Worm (Caenorhabditis elegans) whole organism, L2 larva: Measurements from ENCODE around the gene Y45F3A.8.

Experiments used
- C34F6.9 ChIP-seq: fragments of 150-350 bp; optimal IDR thresholded peaks from 2 replicates; lab custom pipeline; 2014; ENCODE audit warnings: missing biosample characterization, missing genetic modification characterization
- F13H6.1 ChIP-seq: sonication (generic microtip); optimal IDR thresholded peaks from 2 replicates; lab custom pipeline; 2016; ENCODE audit warnings: missing genetic modification characterization, missing compliant biosample characterization
- Y55F3AM.14 ChIP-seq: fragments of 200-800 bp; sonication (Bioruptor generic); optimal IDR thresholded peaks from 2 replicates; lab custom pipeline; 2018; ENCODE audit warnings: mild to moderate bottlenecking, missing genetic modification characterization, missing compliant biosample characterization
- alr-1 ChIP-seq: fragments of 150-350 bp; optimal IDR thresholded peaks from 2 replicates; lab custom pipeline; 2014; ENCODE audit warnings: missing biosample characterization, missing genetic modification characterization
- blmp-1 ChIP-seq: sonication (generic microtip); optimal IDR thresholded peaks from 2 replicates; lab custom pipeline; 2017; ENCODE audit warnings: missing genetic modification characterization, mild to moderate bottlenecking, missing compliant biosample characterization, antibody characterized with exemption, moderate library complexity; ENCODE audit not compliant: insufficient read depth
- ceh-16 ChIP-seq: fragments of 150-350 bp; optimal IDR thresholded peaks from 2 replicates; lab custom pipeline; 2014; ENCODE audit warnings: missing biosample characterization, missing genetic modification characterization
- ceh-82 ChIP-seq: fragments of 150-350 bp; optimal IDR thresholded peaks from 2 replicates; lab custom pipeline; 2014; ENCODE audit warnings: missing biosample characterization, missing genetic modification characterization
- crh-2 ChIP-seq: sonication (generic microtip); optimal IDR thresholded peaks from 2 replicates; lab custom pipeline; 2017; ENCODE audit warnings: missing biosample characterization, missing genetic modification characterization
- egl-27 ChIP-seq: sonication (generic microtip); optimal IDR thresholded peaks from 3 replicates; lab custom pipeline; 2017; ENCODE audit warnings: missing biosample characterization, missing genetic modification reagents, missing genetic modification characterization
- elt-1 ChIP-seq: fragments of 150-350 bp; optimal IDR thresholded peaks from 2 replicates; lab custom pipeline; 2014; ENCODE audit warnings: missing biosample characterization, missing genetic modification characterization
- elt-3 ChIP-seq: sonication (generic microtip); optimal IDR thresholded peaks from 2 replicates; lab custom pipeline; 2017; ENCODE audit warnings: missing biosample characterization, missing genetic modification characterization
- fos-1 ChIP-seq: fragments of 150-350 bp; optimal IDR thresholded peaks from 2 replicates; lab custom pipeline; 2014; ENCODE audit warnings: missing biosample characterization, missing genetic modification characterization
- gmeb-1 ChIP-seq: fragments of 150-350 bp; optimal IDR thresholded peaks from 2 replicates; lab custom pipeline; 2014; ENCODE audit warnings: missing biosample characterization, missing genetic modification characterization
- lin-11 ChIP-seq: fragments of 150-350 bp; sonication (generic microtip); optimal IDR thresholded peaks from 2 replicates; lab custom pipeline; 2014; ENCODE audit warnings: missing biosample characterization, missing genetic modification characterization, inconsistent platforms, mixed read lengths
- lin-39 ChIP-seq: fragments of 150-350 bp; optimal IDR thresholded peaks from 2 replicates; lab custom pipeline; 2014; ENCODE audit warnings: missing biosample characterization, missing genetic modification reagents, missing genetic modification characterization
- lsy-2 ChIP-seq, 2 experiments: fragments of 150-350 bp in 1 of 2; sonication (generic microtip) in 1 of 2; optimal IDR thresholded peaks; 2 replicates each; lab custom pipeline; 2014 to 2017; ENCODE audit warnings: missing biosample characterization in 2 of 2, missing genetic modification characterization in 2 of 2
- mab-5 ChIP-seq: fragments of 150-350 bp; optimal IDR thresholded peaks from 2 replicates; lab custom pipeline; 2014; ENCODE audit warnings: missing biosample characterization, missing genetic modification characterization
- mbf-1 ChIP-seq: sonication (generic microtip); optimal IDR thresholded peaks from 2 replicates; lab custom pipeline; 2017; ENCODE audit warnings: missing biosample characterization, missing genetic modification characterization
- mdl-1 ChIP-seq, 2 experiments: fragments of 150-350 bp in 1 of 2; sonication (generic microtip) in 1 of 2; optimal IDR thresholded peaks; 2 replicates each; lab custom pipeline; 2017; ENCODE audit warnings: missing biosample characterization in 2 of 2, missing genetic modification characterization in 2 of 2
- nhr-10 ChIP-seq: sonication (generic microtip); optimal IDR thresholded peaks from 2 replicates; lab custom pipeline; 2017; ENCODE audit warnings: missing biosample characterization, missing genetic modification characterization
- nhr-11 ChIP-seq: fragments of 150-350 bp; optimal IDR thresholded peaks from 2 replicates; lab custom pipeline; 2014; ENCODE audit warnings: missing biosample characterization, missing genetic modification characterization
- nhr-12 ChIP-seq: fragments of 150-350 bp; optimal IDR thresholded peaks from 2 replicates; lab custom pipeline; 2014; ENCODE audit warnings: missing biosample characterization, missing genetic modification characterization
- nhr-129 ChIP-seq: fragments of 150-350 bp; optimal IDR thresholded peaks from 2 replicates; lab custom pipeline; 2014; ENCODE audit warnings: missing biosample characterization, missing genetic modification characterization
- nhr-21 ChIP-seq: fragments of 150-350 bp; optimal IDR thresholded peaks from 2 replicates; lab custom pipeline; 2014; ENCODE audit warnings: missing biosample characterization, missing genetic modification characterization
- nhr-23 ChIP-seq: fragments of 150-350 bp; optimal IDR thresholded peaks from 2 replicates; lab custom pipeline; 2014; ENCODE audit warnings: missing biosample characterization, missing genetic modification reagents, missing genetic modification characterization
- nhr-237 ChIP-seq: fragments of 150-350 bp; optimal IDR thresholded peaks from 2 replicates; lab custom pipeline; 2014; ENCODE audit warnings: missing biosample characterization, missing genetic modification characterization
- nhr-25 ChIP-seq: fragments of 150-350 bp; sonication (generic microtip); optimal IDR thresholded peaks from 3 replicates; lab custom pipeline; 2014; ENCODE audit warnings: missing biosample characterization, missing genetic modification characterization
- nhr-6 ChIP-seq: fragments of 150-350 bp; optimal IDR thresholded peaks from 2 replicates; lab custom pipeline; 2014; ENCODE audit warnings: missing biosample characterization, missing genetic modification characterization
- nhr-77 ChIP-seq: fragments of 150-350 bp; optimal IDR thresholded peaks from 2 replicates; lab custom pipeline; 2014; ENCODE audit warnings: missing biosample characterization, missing genetic modification characterization
- peb-1 ChIP-seq: fragments of 150-350 bp; optimal IDR thresholded peaks from 2 replicates; lab custom pipeline; 2014; ENCODE audit warnings: missing biosample characterization, missing genetic modification characterization
- skn-1 ChIP-seq: sonication (generic microtip); optimal IDR thresholded peaks from 2 replicates; lab custom pipeline; 2017; ENCODE audit warnings: missing biosample characterization, missing genetic modification characterization
- sma-3 ChIP-seq: sonication (generic microtip); optimal IDR thresholded peaks from 2 replicates; lab custom pipeline; 2016; ENCODE audit warnings: missing genetic modification reagents, missing genetic modification characterization, missing compliant biosample characterization
- sma-9 ChIP-seq, 2 experiments: fragments of 150-350 bp in 1 of 2; sonication (generic microtip) in 1 of 2; optimal IDR thresholded peaks; 2 replicates each; lab custom pipeline; 2014 to 2016; ENCODE audit warnings: missing genetic modification characterization in 2 of 2, mild to moderate bottlenecking in 1 of 2, missing biosample characterization in 1 of 2, missing compliant biosample characterization in 1 of 2, missing genetic modification reagents in 1 of 2, moderate library complexity in 1 of 2
- unc-55 ChIP-seq: fragments of 150-350 bp; sonication (generic microtip); optimal IDR thresholded peaks from 3 replicates; lab custom pipeline; 2014; ENCODE audit warnings: missing biosample characterization, missing genetic modification reagents, missing genetic modification characterization
- zag-1 ChIP-seq: fragments of 150-350 bp; optimal IDR thresholded peaks from 2 replicates; lab custom pipeline; 2014; ENCODE audit warnings: missing biosample characterization, missing genetic modification characterization
- ztf-11 ChIP-seq: sonication (generic microtip); optimal IDR thresholded peaks from 2 replicates; lab custom pipeline; 2017; ENCODE audit warnings: missing biosample characterization, missing genetic modification characterization
- ztf-4 ChIP-seq: fragments of 150-350 bp; optimal IDR thresholded peaks from 2 replicates; lab custom pipeline; 2014; ENCODE audit warnings: missing biosample characterization, missing genetic modification characterization

Y45F3A.8 gene

DNA sequence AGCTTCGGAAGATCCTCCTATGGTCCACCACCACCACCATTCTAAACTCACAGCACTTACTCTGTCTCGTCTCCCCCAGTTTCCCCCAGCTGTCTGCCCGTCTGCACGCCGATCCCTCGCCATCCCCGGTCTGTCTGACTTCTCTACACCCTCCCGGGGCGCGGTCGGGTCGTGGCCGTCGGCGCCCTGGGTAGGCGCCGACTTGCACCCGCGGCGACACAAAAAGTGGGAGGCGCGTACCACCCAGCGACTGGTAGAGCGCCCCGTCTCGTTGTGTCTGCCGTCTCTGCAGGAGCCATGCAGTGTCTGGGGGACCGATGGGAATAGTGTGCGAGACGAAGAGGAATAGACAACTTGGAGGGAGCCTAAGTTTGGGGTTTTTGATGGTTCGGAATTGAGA, 41.4 kb upstream of the Y45F3A.8 start (continued):
- TF ChIP-seq nhr-10 (tag; lab: Kevin White, UChicago) = peak; percentile 4
- TF ChIP-seq sma-9 (GFP tag; optimal IDR thresholded peaks at IDR 0.05; lab: Kevin White, UChicago) = peak; percentile 94
- no peak for TF ChIP-seq sma-9 (tag; optimal IDR thresholded peaks at IDR 0.05; lab: Kevin White, UChicago)
- peak; percentile 54 for TF ChIP-seq nhr-6
- TF ChIP-seq lin-39 (tag; lab: Kevin White, UChicago) = no peak
- peak; percentile 89 for TF ChIP-seq egl-27 (tag; lab: Kevin White, UChicago)
- peak; percentile 87 for TF ChIP-seq nhr-21 (tag; lab: Kevin White, UChicago)
- peak; percentile 86 for TF ChIP-seq crh-2 (tag; lab: Kevin White, UChicago)
- TF ChIP-seq skn-1 (tag; lab: Kevin White, UChicago) = no peak
- peak; percentile 86 for TF ChIP-seq nhr-129
- no peak for TF ChIP-seq nhr-23 (tag; lab: Kevin White, UChicago)
- TF ChIP-seq nhr-11 = no peak
- no peak for TF ChIP-seq nhr-77
- peak; percentile 93 for TF ChIP-seq Y55F3AM.14 (GFP tag; lab: Kevin White, UChicago)

DNA sequence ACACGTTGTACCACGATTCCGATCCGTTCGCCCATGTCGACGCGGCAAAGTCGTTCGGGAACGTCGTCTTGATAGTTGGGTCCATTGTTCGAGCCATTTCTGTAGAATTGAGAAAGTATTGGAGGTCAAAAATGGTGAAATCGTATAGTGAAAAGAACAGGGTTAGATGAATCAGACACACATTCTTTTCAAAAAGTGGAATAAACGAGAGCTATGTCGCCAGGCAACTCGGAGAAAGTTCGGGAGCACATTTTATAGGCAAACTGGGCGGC, 40.7 kb upstream of the Y45F3A.8 start, which contains the start of gene Y39A1A.9:
Y39A1A.9 (minus strand) TSS at position 99 of the 272 bp plus-strand sequence.
- TF ChIP-seq sma-3 (GFP tag; lab: Kevin White, UChicago) (no peak), crh-2 (tag; lab: Kevin White, UChicago) (no peak), nhr-23 (tag; lab: Kevin White, UChicago) (no peak), lin-11 (no peak), nhr-129 (no peak), gmeb-1 (no peak), ceh-16 (tag; lab: Kevin White, UChicago) (no peak), nhr-21 (tag; lab: Kevin White, UChicago) (no peak), unc-55 (no peak), ceh-82 (tag; lab: Kevin White, UChicago) (no peak), elt-1 (tag; lab: Kevin White, UChicago) (no peak), mab-5 (no peak), zag-1 (tag; lab: Kevin White, UChicago) (no peak), F13H6.1 (no peak), peb-1 (tag; lab: Kevin White, UChicago) (no peak), nhr-6 (no peak), blmp-1 (tag; lab: Kevin White, UChicago) (no peak), elt-3 (tag; lab: Kevin White, UChicago) (no peak), nhr-12 (no peak), alr-1 (tag; lab: Kevin White, UChicago) (no peak)

DNA sequence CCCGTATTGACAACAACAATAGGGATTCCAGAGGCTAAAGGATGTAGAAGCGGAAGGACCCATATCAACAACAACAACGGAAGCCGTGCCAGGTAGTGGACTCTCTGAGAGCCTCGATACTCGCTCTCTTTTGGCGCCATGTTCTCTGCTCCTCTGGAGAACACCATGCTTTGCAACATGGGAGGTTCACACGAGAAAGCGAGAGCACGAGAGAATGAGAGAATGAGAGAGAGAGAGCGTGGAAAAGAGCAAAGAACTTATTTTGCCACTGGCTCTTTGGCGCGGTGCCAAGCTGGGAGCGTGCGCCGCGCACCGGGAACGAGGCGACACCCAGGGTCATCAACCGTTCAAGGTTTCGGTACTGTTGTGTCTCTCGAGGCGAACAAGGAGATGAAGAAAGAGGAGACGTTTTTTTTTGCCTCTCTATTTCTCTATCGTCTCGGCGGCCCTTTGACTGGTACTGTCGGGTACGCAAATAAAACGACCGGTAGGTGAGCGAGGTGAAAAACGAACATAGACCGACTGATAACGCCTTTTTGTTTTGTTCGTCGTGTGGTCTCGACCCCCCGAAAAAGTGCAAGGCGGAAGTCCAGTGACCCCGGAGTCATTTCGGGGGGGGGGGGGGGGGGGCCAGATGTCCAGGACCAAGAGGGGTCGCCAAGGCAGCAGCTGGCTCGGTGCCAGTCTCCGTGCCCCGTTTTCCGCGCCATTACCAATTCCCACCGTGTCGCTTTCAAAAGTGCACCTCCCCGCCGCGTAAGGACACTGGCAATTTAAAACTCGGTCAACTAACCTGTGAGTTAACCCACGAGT, 40.2 kb upstream of the Y45F3A.8 start, which contains the start of gene Y39A1A.10:
Y39A1A.10 (plus strand) TSS at position 139 of the 813 bp plus-strand sequence.
- TF ChIP-seq sma-9 (GFP tag; optimal IDR thresholded peaks at IDR 0.05; lab: Kevin White, UChicago) (peak; percentile 61), sma-9 (tag; optimal IDR thresholded peaks at IDR 0.05; lab: Kevin White, UChicago) (no peak), nhr-21 (tag; lab: Kevin White, UChicago) (no peak), ztf-11 (tag; lab: Kevin White, UChicago) (no peak), F13H6.1 (peak; percentile 44), lsy-2 (tag; optimal IDR thresholded peaks at IDR 0.05; lab: Kevin White, UChicago) (peak in 1 of 2 experiments; percentile 54), mdl-1 (tag; optimal IDR thresholded peaks at IDR 0.05; lab: Kevin White, UChicago) (peak in 1 of 2 experiments; percentile 77), nhr-25 (tag; lab: Kevin White, UChicago) (peak; percentile 44), fos-1 (tag; lab: Kevin White, UChicago) (peak; percentile 28), nhr-129 (peak; percentile 12), nhr-237 (tag; lab: Kevin White, UChicago) (no peak), crh-2 (tag; lab: Kevin White, UChicago) (peak; percentile 28), sma-3 (GFP tag; lab: Kevin White, UChicago) (no peak), C34F6.9 (tag; lab: Kevin White, UChicago) (peak; percentile 48), nhr-11 (no peak), nhr-12 (no peak), lin-11 (peak; percentile 25), zag-1 (tag; lab: Kevin White, UChicago) (no peak), mbf-1 (tag; lab: Kevin White, UChicago) (no peak), ztf-4 (tag; lab: Kevin White, UChicago) (no peak), ceh-16 (tag; lab: Kevin White, UChicago) (no peak), skn-1 (tag; lab: Kevin White, UChicago) (no peak)
